Fruit fly (Drosophila melanogaster): ENCODE measurements around the gene IFT46.
A peak's percentile ranks its signal among the peaks of the same experiment; 100 is the strongest.

The IFT46 gene

dm6 chr2L:18571724-18572427 is 44.0 kb downstream of the IFT46 start (continued):
- TF ChIP-seq CG14441 (GFP tag; IDR thresholded peaks at IDR 0.05) (no peak), Max (GFP tag; optimal IDR thresholded peaks at IDR 0.05) (no peak), CG7839 (tag; optimal IDR thresholded peaks at IDR 0.05) (no peak), CG17829 (tag; optimal IDR thresholded peaks at IDR 0.05) (peak; percentile 9), ham (GFP tag; IDR thresholded peaks at IDR 0.05) (no peak), repo (GFP tag; optimal IDR thresholded peaks at IDR 0.05) (peak; percentile 2), pho (GFP tag; optimal IDR thresholded peaks at IDR 0.05) (peak; percentile 5), cad (GFP tag; optimal IDR thresholded peaks at IDR 0.05) (no peak), run (tag; optimal IDR thresholded peaks at IDR 0.05) (no peak), CG2678 (tag; optimal IDR thresholded peaks at IDR 0.05) (peak; percentile 6), CG8765 (GFP tag; IDR thresholded peaks at IDR 0.05) (no peak), hbn (GFP tag; IDR thresholded peaks at IDR 0.05; ENCODE audit: partially characterized antibody) (no peak), HmgD (GFP tag; optimal IDR thresholded peaks at IDR 0.05) (no peak), onecut (GFP tag; IDR thresholded peaks at IDR 0.05) (no peak), ara (GFP tag; IDR thresholded peaks at IDR 0.05) (no peak), Rfx (GFP tag; IDR thresholded peaks at IDR 0.05) (peak; percentile 41; the same call in 1 of the 2 replicates), CG10431 (GFP tag; optimal IDR thresholded peaks at IDR 0.05) (peak; percentile 7), CG12104 (GFP tag; optimal IDR thresholded peaks at IDR 0.05) (no peak), dan (GFP tag; IDR thresholded peaks at IDR 0.05) (no peak), CG30403 (GFP tag; optimal IDR thresholded peaks at IDR 0.05) (no peak), CG12769 (tag; optimal IDR thresholded peaks at IDR 0.05) (peak; percentile 45), CG10267 (tag; optimal IDR thresholded peaks at IDR 0.05) (no peak), gfzf (GFP tag; optimal IDR thresholded peaks at IDR 0.05) (no peak), Nf-YB (GFP tag; optimal IDR thresholded peaks at IDR 0.05) (no peak), usp (GFP tag; optimal IDR thresholded peaks at IDR 0.05) (no peak), CG31365 (tag; optimal IDR thresholded peaks at IDR 0.05) (no peak), ssp (GFP tag; IDR thresholded peaks at IDR 0.05) (no peak), CG10543 (GFP tag; optimal IDR thresholded peaks at IDR 0.05) (no peak), Oaz (GFP tag; IDR thresholded peaks at IDR 0.05) (no peak), dpn (GFP tag; optimal IDR thresholded peaks at IDR 0.05) (no peak), CG14667 (GFP tag; IDR thresholded peaks at IDR 0.05) (no peak), bbx (GFP tag; IDR thresholded peaks at IDR 0.05; ENCODE audit: partially characterized antibody) (peak; percentile 47; the same call in 1 of the 2 replicates), H2.0 (GFP tag; IDR thresholded peaks at IDR 0.05) (no peak), CG15011 (GFP tag; optimal IDR thresholded peaks at IDR 0.05) (no peak), CoRest (tag; optimal IDR thresholded peaks at IDR 0.05) (no peak), CG18599 (GFP tag; optimal IDR thresholded peaks at IDR 0.05) (no peak), mam (GFP tag; optimal IDR thresholded peaks at IDR 0.05) (no peak), tin (GFP tag; optimal IDR thresholded peaks at IDR 0.05) (no peak), CG2116 (GFP tag; optimal IDR thresholded peaks at IDR 0.05) (no peak), dmrt11E (tag; optimal IDR thresholded peaks at IDR 0.05) (no peak), CG2129 (GFP tag; IDR thresholded peaks at IDR 0.05; ENCODE audit: partially characterized antibody) (no peak), wek (GFP tag; optimal IDR thresholded peaks at IDR 0.05) (no peak), CG8281 (tag; optimal IDR thresholded peaks at IDR 0.05) (no peak), Hr51 (GFP tag; optimal IDR thresholded peaks at IDR 0.05) (no peak), shn (GFP tag; optimal IDR thresholded peaks at IDR 0.05) (peak; percentile 13), Kr (GFP tag; optimal IDR thresholded peaks at IDR 0.05) (no peak), pfk (GFP tag; optimal IDR thresholded peaks at IDR 0.05) (no peak), BEAF-32 (GFP tag; optimal IDR thresholded peaks at IDR 0.05) (no peak), CG3281 (GFP tag; optimal IDR thresholded peaks at IDR 0.05) (peak; percentile 6)
